Worm (Caenorhabditis elegans) whole organism, L3 larva: ENCODE data around the gene Y66C5A.1.

Experiments used
- ZK546.5 ChIP-seq: sonication (generic microtip); optimal IDR thresholded peaks from 2 replicates; lab custom pipeline; 2017; ENCODE audit warnings: missing biosample characterization, missing genetic modification characterization
- lin-39 ChIP-seq: fragments of 150-350 bp; optimal IDR thresholded peaks from 2 replicates; lab custom pipeline; 2018; ENCODE audit warnings: missing biosample characterization, missing genetic modification reagents, missing genetic modification characterization
- nhr-11 ChIP-seq: fragments of 150-350 bp; optimal IDR thresholded peaks from 2 replicates; lab custom pipeline; 2014; ENCODE audit warnings: missing biosample characterization, missing genetic modification characterization
- nhr-12 ChIP-seq: fragments of 150-350 bp; optimal IDR thresholded peaks from 2 replicates; lab custom pipeline; 2014; ENCODE audit warnings: missing biosample characterization, missing genetic modification characterization
- nhr-237 ChIP-seq: fragments of 150-350 bp; optimal IDR thresholded peaks from 2 replicates; lab custom pipeline; 2014; ENCODE audit warnings: missing biosample characterization, missing genetic modification characterization
- nhr-25 ChIP-seq: sonication (generic microtip); optimal IDR thresholded peaks from 2 replicates; lab custom pipeline; 2017; ENCODE audit warnings: missing biosample characterization, missing genetic modification characterization
- nhr-77 ChIP-seq: fragments of 150-350 bp; optimal IDR thresholded peaks from 2 replicates; lab custom pipeline; 2014; ENCODE audit warnings: missing biosample characterization, missing genetic modification characterization
- tbx-2 ChIP-seq: sonication (generic microtip); optimal IDR thresholded peaks from 2 replicates; lab custom pipeline; 2016; ENCODE audit warnings: mild to moderate bottlenecking, missing genetic modification characterization, missing compliant biosample characterization
- unc-62 ChIP-seq: fragments of 150-350 bp; sonication (generic microtip); optimal IDR thresholded peaks from 4 replicates; lab custom pipeline; 2014; ENCODE audit warnings: missing biosample characterization, missing genetic modification reagents, missing genetic modification characterization
- zag-1 ChIP-seq: fragments of 150-350 bp; optimal IDR thresholded peaks from 2 replicates; lab custom pipeline; 2014; ENCODE audit warnings: missing biosample characterization, missing genetic modification characterization

ce11 chrX:14469284-14469683, 14.0 kb upstream of the Y66C5A.1 start, which contains the start of gene M163.9:
- TF ChIP-seq nhr-12 (tag; lab: Kevin White, UChicago) (no peak), nhr-11 (tag; lab: Kevin White, UChicago) (no peak), nhr-237 (tag; lab: Kevin White, UChicago) (no peak), zag-1 (no peak), tbx-2 (tag; lab: Kevin White, UChicago) (no peak), nhr-25 (tag; lab: Kevin White, UChicago) (no peak), lin-39 (tag; lab: Kevin White, UChicago) (no peak), ZK546.5 (tag; lab: Kevin White, UChicago) (no peak), unc-62 (no peak), nhr-77 (tag; lab: Kevin White, UChicago) (no peak)
